Worm (Caenorhabditis elegans): ENCODE results near the gene K03B4.2.

DNA sequence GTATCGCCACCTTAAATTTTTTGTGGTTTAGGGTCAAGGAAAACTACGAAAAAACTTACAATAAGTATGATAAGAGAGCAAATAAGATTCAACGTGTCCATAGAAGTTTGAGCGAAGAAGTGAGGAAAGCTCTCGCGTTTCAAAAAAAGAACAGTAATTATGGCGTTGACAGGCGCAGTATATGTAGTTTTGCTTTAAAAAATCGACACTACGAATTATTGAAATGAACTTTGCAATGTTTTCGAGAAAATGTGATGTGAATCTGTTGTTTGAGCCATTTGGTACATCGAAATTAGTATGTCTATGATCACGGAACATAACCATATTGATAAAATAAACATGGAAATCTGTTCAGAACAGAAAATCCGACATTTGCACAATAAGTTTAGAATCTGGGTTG, 25.4 kb upstream of the K03B4.2 start, which contains the start of gene srx-74:
- TF ChIP-seq ztf-6 (GFP tag; IDR thresholded peaks at IDR 0.05): no peak
- TF ChIP-seq unc-62 (GFP tag; optimal IDR thresholded peaks at IDR 0.05): no peak
- TF ChIP-seq mel-28 (tag; optimal IDR thresholded peaks at IDR 0.05; ENCODE audit: borderline replicate concordance): no peak
- TF ChIP-seq C17E4.6 (GFP tag; IDR thresholded peaks at IDR 0.05): no peak
- no peak for TF ChIP-seq lir-1 (GFP tag; conservative IDR thresholded peaks at IDR 0.05)
- no peak for TF ChIP-seq Y95B8A.8 (GFP tag; IDR thresholded peaks at IDR 0.05)
- no peak for TF ChIP-seq cebp-1 (GFP tag; IDR thresholded peaks at IDR 0.05)
- no peak for TF ChIP-seq cebp-1 (tag; optimal IDR thresholded peaks at IDR 0.05)
- no peak for TF ChIP-seq ets-4 (GFP tag; optimal IDR thresholded peaks at IDR 0.05)
